Worm (Caenorhabditis elegans) whole organism, L4 larva: ENCODE measurements around the gene T24G10.2.

ENCODE experiments used
- ceh-62 ChIP-seq: sonication (generic microtip); optimal IDR thresholded peaks from 2 replicates; lab custom pipeline; 2017; ENCODE audit warnings: missing biosample characterization, missing genetic modification characterization
- lin-13 ChIP-seq: fragments of 150-350 bp; optimal IDR thresholded peaks from 2 replicates; lab custom pipeline; 2014; ENCODE audit warnings: missing biosample characterization, missing genetic modification reagents, missing genetic modification characterization
- mdl-1 ChIP-seq, 2 experiments: fragments of 150-350 bp in 1 of 2; sonication (generic microtip) in 1 of 2; optimal IDR thresholded peaks; 2 replicates each; lab custom pipeline; 2014 to 2017; ENCODE audit warnings: missing biosample characterization in 2 of 2, missing genetic modification characterization in 2 of 2
- nhr-77 ChIP-seq: fragments of 150-350 bp; optimal IDR thresholded peaks from 2 replicates; lab custom pipeline; 2014; ENCODE audit warnings: missing biosample characterization, missing genetic modification characterization
- tag-97 ChIP-seq: fragments of 200-800 bp; sonication (Bioruptor generic); IDR thresholded peaks from 2 replicates; pipeline ENCODE4 v1.3.6; 2022; ENCODE audit warnings: missing genetic modification characterization, missing compliant biosample characterization

- no peak for TF ChIP-seq mdl-1 (tag; optimal IDR thresholded peaks at IDR 0.05; lab: Kevin White, UChicago)
- no peak for TF ChIP-seq ceh-62 (tag; lab: Kevin White, UChicago)
- TF ChIP-seq nhr-77 (tag; lab: Kevin White, UChicago): no peak
- TF ChIP-seq tag-97: no peak
- TF ChIP-seq lin-13: peak; percentile 29
Observed at ce11 chrIII:5442711-5443253, at the start of gene T24G10.2, which contains the start of gene disl-2.
